Worm (Caenorhabditis elegans) whole organism, L1 larva: Measurements from ENCODE around the gene abf-6.

Experiments
- C16A3.4 ChIP-seq: fragments of 150-350 bp; optimal IDR thresholded peaks from 2 replicates; lab custom pipeline; 2014; ENCODE audit warnings: missing biosample characterization, missing genetic modification characterization
- C34B4.2 ChIP-seq: sonication (generic microtip); optimal IDR thresholded peaks from 2 replicates; lab custom pipeline; 2017; ENCODE audit warnings: mild to moderate bottlenecking, missing genetic modification characterization, missing compliant biosample characterization
- aha-1 ChIP-seq: fragments of 150-350 bp; optimal IDR thresholded peaks from 2 replicates; lab custom pipeline; 2014; ENCODE audit warnings: missing biosample characterization, missing genetic modification characterization
- alr-1 ChIP-seq: fragments of 200-800 bp; sonication (Bioruptor generic); optimal IDR thresholded peaks from 2 replicates; lab custom pipeline; 2018; ENCODE audit warnings: borderline replicate concordance, mild to moderate bottlenecking, missing genetic modification characterization, missing compliant biosample characterization
- aly-2 ChIP-seq: fragments of 150-350 bp; optimal IDR thresholded peaks from 2 replicates; lab custom pipeline; 2014; ENCODE audit warnings: missing biosample characterization, missing genetic modification characterization
- ceh-63 ChIP-seq: fragments of 200-800 bp; sonication (Bioruptor generic); optimal IDR thresholded peaks from 2 replicates; lab custom pipeline; 2018; ENCODE audit warnings: mild to moderate bottlenecking, missing genetic modification characterization, missing compliant biosample characterization
- ceh-8 ChIP-seq: fragments of 200-800 bp; sonication (Bioruptor generic); optimal IDR thresholded peaks from 2 replicates; lab custom pipeline; 2018; ENCODE audit warnings: mild to moderate bottlenecking, missing genetic modification characterization, moderate library complexity, missing compliant biosample characterization
- ceh-82 ChIP-seq, 3 experiments: fragments of 150-350 bp in 1 of 3; sonication (generic microtip) in 2 of 3; optimal IDR thresholded peaks; 2 replicates each; lab custom pipeline; 2014 to 2017; ENCODE audit warnings: missing biosample characterization in 3 of 3, missing genetic modification characterization in 3 of 3
- dpl-1 ChIP-seq, 3 experiments: fragments of 150-350 bp in 2 of 3; sonication (generic microtip) in 1 of 3; optimal IDR thresholded peaks; 2 replicates each; lab custom pipeline; 2014 to 2017; ENCODE audit warnings: missing biosample characterization in 3 of 3, missing genetic modification characterization in 3 of 3, missing genetic modification reagents in 3 of 3
- dsc-1 ChIP-seq: sonication (generic microtip); optimal IDR thresholded peaks from 2 replicates; lab custom pipeline; 2016; ENCODE audit warnings: mild to moderate bottlenecking, missing genetic modification characterization, missing compliant biosample characterization
- efl-1 ChIP-seq, 4 experiments: fragments of 150-350 bp; optimal IDR thresholded peaks in 3 of 4; peaks in 1 of 4; 1 replicate in 1 of 4; 2 replicates in 3 of 4; lab custom pipeline; 2014; ENCODE audit warnings: missing biosample characterization in 2 of 4, missing genetic modification characterization in 2 of 4, missing genetic modification reagents in 2 of 4
- egl-27 ChIP-seq, 2 experiments: fragments of 150-350 bp in 1 of 2; sonication (generic microtip); optimal IDR thresholded peaks; 3 replicates each; lab custom pipeline; 2017 to 2018; ENCODE audit warnings: missing biosample characterization in 2 of 2, missing genetic modification characterization in 2 of 2, missing genetic modification reagents in 2 of 2
- fkh-4 ChIP-seq: sonication (generic microtip); optimal IDR thresholded peaks from 2 replicates; lab custom pipeline; 2016; ENCODE audit warnings: missing compliant biosample characterization, missing genetic modification characterization, borderline replicate concordance
- fkh-8 ChIP-seq: sonication (generic microtip); optimal IDR thresholded peaks from 2 replicates; lab custom pipeline; 2016; ENCODE audit warnings: mild to moderate bottlenecking, missing genetic modification characterization, missing compliant biosample characterization
- irx-1 ChIP-seq: sonication (generic microtip); optimal IDR thresholded peaks from 2 replicates; lab custom pipeline; 2016; ENCODE audit warnings: missing genetic modification characterization, missing compliant biosample characterization
- lin-14 ChIP-seq: fragments of 200-800 bp; sonication (Bioruptor generic); optimal IDR thresholded peaks from 2 replicates; lab custom pipeline; 2018; ENCODE audit warnings: mild to moderate bottlenecking, missing genetic modification characterization, moderate library complexity, missing compliant biosample characterization
- lin-15B ChIP-seq: fragments of 150-350 bp; sonication (generic microtip); optimal IDR thresholded peaks from 3 replicates; lab custom pipeline; 2014; ENCODE audit warnings: missing biosample characterization, missing genetic modification characterization
- lsy-2 ChIP-seq, 2 experiments: fragments of 150-350 bp; optimal IDR thresholded peaks; 2 replicates each; lab custom pipeline; 2014; ENCODE audit warnings: missing biosample characterization in 2 of 2, missing genetic modification characterization in 2 of 2
- nhr-11 ChIP-seq: fragments of 150-350 bp; optimal IDR thresholded peaks from 2 replicates; lab custom pipeline; 2014; ENCODE audit warnings: missing biosample characterization, missing genetic modification characterization
- nhr-19 ChIP-seq: fragments of 200-800 bp; sonication (Bioruptor generic); conservative IDR thresholded peaks from 2 replicates; pipeline ENCODE4 v1.3.6; 2022; ENCODE audit warnings: missing genetic modification characterization, missing compliant biosample characterization
- nhr-20 ChIP-seq: sonication (generic microtip); optimal IDR thresholded peaks from 2 replicates; lab custom pipeline; 2016; ENCODE audit warnings: mild to moderate bottlenecking, missing genetic modification characterization, missing compliant biosample characterization
- nhr-237 ChIP-seq: fragments of 150-350 bp; optimal IDR thresholded peaks from 2 replicates; lab custom pipeline; 2014; ENCODE audit warnings: missing biosample characterization, missing genetic modification characterization
- nhr-76 ChIP-seq: sonication (generic microtip); optimal IDR thresholded peaks from 2 replicates; lab custom pipeline; 2017; ENCODE audit warnings: missing biosample characterization, missing genetic modification characterization
- nhr-84 ChIP-seq: sonication (generic microtip); optimal IDR thresholded peaks from 2 replicates; lab custom pipeline; 2017; ENCODE audit warnings: missing biosample characterization, missing genetic modification characterization
- skn-1 ChIP-seq: fragments of 150-350 bp; optimal IDR thresholded peaks from 2 replicates; lab custom pipeline; 2014; ENCODE audit warnings: missing biosample characterization, missing genetic modification characterization
- snu-23 ChIP-seq: sonication (generic microtip); optimal IDR thresholded peaks from 2 replicates; lab custom pipeline; 2016; ENCODE audit warnings: missing genetic modification characterization, missing compliant biosample characterization
- sox-4 ChIP-seq: sonication (generic microtip); optimal IDR thresholded peaks from 2 replicates; lab custom pipeline; 2016; ENCODE audit warnings: missing genetic modification characterization, missing compliant biosample characterization
- sptf-1 ChIP-seq: fragments of 150-350 bp; optimal IDR thresholded peaks from 2 replicates; lab custom pipeline; 2014; ENCODE audit warnings: missing biosample characterization, missing genetic modification characterization
- sup-37 ChIP-seq: fragments of 200-800 bp; sonication (Bioruptor generic); optimal IDR thresholded peaks from 2 replicates; lab custom pipeline; 2018; ENCODE audit warnings: mild to moderate bottlenecking, missing genetic modification characterization, missing compliant biosample characterization
- swsn-7 ChIP-seq: sonication (generic microtip); optimal IDR thresholded peaks from 2 replicates; lab custom pipeline; 2016; ENCODE audit warnings: missing genetic modification characterization, missing compliant biosample characterization
- tbx-2 ChIP-seq: sonication (generic microtip); optimal IDR thresholded peaks from 2 replicates; lab custom pipeline; 2016; ENCODE audit warnings: missing genetic modification characterization, missing compliant biosample characterization
- unc-30 ChIP-seq: sonication (generic microtip); optimal IDR thresholded peaks from 2 replicates; lab custom pipeline; 2017; ENCODE audit warnings: missing biosample characterization, missing genetic modification characterization
- unc-62 ChIP-seq: fragments of 150-350 bp; optimal IDR thresholded peaks from 2 replicates; lab custom pipeline; 2014; ENCODE audit warnings: missing biosample characterization, missing genetic modification reagents, missing genetic modification characterization
- unc-98 ChIP-seq: fragments of 200-800 bp; sonication (Bioruptor generic); IDR thresholded peaks from 2 replicates; pipeline ENCODE4 v1.3.6; 2022; ENCODE audit warnings: missing genetic modification characterization, missing compliant biosample characterization
- xbp-1 ChIP-seq: sonication (generic microtip); optimal IDR thresholded peaks from 2 replicates; lab custom pipeline; 2016; ENCODE audit warnings: missing genetic modification characterization, missing compliant biosample characterization
- ztf-4 ChIP-seq: fragments of 150-350 bp; optimal IDR thresholded peaks from 2 replicates; lab custom pipeline; 2014; ENCODE audit warnings: missing biosample characterization, missing genetic modification characterization

abf-6 gene

ce11 chrX:12818768-12819167 is 24.9 kb downstream of the abf-6 start:
- TF ChIP-seq egl-27 (tag; optimal IDR thresholded peaks at IDR 0.05; lab: Kevin White, UChicago) = no peak
- TF ChIP-seq unc-30 = no peak
- no peak for TF ChIP-seq fkh-8 (tag; lab: Kevin White, UChicago)
- TF ChIP-seq aly-2 (tag; lab: Kevin White, UChicago) = no peak
- no peak for TF ChIP-seq skn-1
- no peak for TF ChIP-seq nhr-20 (tag; lab: Kevin White, UChicago)
- TF ChIP-seq nhr-76 (tag; lab: Kevin White, UChicago) = no peak
- no peak for TF ChIP-seq alr-1
- TF ChIP-seq ceh-82 (tag; optimal IDR thresholded peaks at IDR 0.05; lab: Kevin White, UChicago) = no peak
- no peak for TF ChIP-seq nhr-84 (tag; lab: Kevin White, UChicago)
- TF ChIP-seq fkh-4 = no peak
- no peak for TF ChIP-seq ztf-4 (tag; lab: Kevin White, UChicago)
- no peak for TF ChIP-seq sox-4 (tag; lab: Kevin White, UChicago)
- TF ChIP-seq aha-1 (tag; lab: Kevin White, UChicago) = no peak
- no peak for TF ChIP-seq swsn-7
- no peak for TF ChIP-seq lin-14 (GFP tag; lab: Kevin White, UChicago)
- no peak for TF ChIP-seq sptf-1

- TF ChIP-seq sup-37 (GFP tag; lab: Kevin White, UChicago) (no peak), dpl-1 (GFP tag; optimal IDR thresholded peaks at IDR 0.05; lab: Kevin White, UChicago) (no peak), dsc-1 (tag; lab: Kevin White, UChicago) (no peak), nhr-237 (tag; lab: Kevin White, UChicago) (no peak), lin-15B (tag; lab: Kevin White, UChicago) (no peak), ceh-63 (GFP tag; lab: Kevin White, UChicago) (no peak), C34B4.2 (tag; lab: Kevin White, UChicago) (no peak), lsy-2 (tag; optimal IDR thresholded peaks at IDR 0.05; lab: Kevin White, UChicago) (no peak), C16A3.4 (no peak), irx-1 (no peak), unc-62 (no peak), efl-1 (optimal IDR thresholded peaks at IDR 0.05; lab: Kevin White, UChicago) (no peak), efl-1 (GFP tag; optimal IDR thresholded peaks at IDR 0.05 in 1 of 2; lab: Kevin White, UChicago) (no peak), nhr-11 (no peak), unc-98 (GFP tag; lab: Robert Waterston, UW) (no peak), nhr-76 (tag; lab: Kevin White, UChicago) (no peak)
Measured at ce11 chrX:12819512-12819911, 25.6 kb downstream of the abf-6 start.

ce11 chrX:12825174-12825573 is 31.3 kb downstream of the abf-6 start:
- no peak for TF ChIP-seq xbp-1 (tag; lab: Kevin White, UChicago)
- no peak for TF ChIP-seq efl-1 (optimal IDR thresholded peaks at IDR 0.05; lab: Kevin White, UChicago)
- TF ChIP-seq efl-1 (GFP tag; optimal IDR thresholded peaks at IDR 0.05 in 1 of 2; lab: Kevin White, UChicago) = peak in 1 of 2 experiments; percentile 92

DNA sequence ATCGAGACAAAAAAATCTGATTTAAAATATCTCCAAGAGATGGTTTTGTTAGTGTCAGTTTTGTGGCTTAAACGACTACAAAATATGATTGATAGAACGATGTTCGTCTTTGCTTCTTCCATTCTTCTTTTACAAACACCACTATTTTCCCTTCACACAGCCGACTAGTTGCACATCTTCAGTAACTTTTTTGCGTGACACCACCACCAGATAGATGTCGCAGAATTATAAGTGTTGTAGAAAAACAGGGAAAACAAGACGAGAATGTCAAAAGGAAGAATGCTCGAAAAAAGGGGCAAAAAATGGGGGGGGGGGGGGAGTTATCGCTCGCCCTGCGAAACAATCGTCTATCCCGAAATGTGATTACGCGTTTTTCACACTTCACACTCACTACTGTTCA is 32.9 kb downstream of the abf-6 start:
- TF ChIP-seq snu-23 (GFP tag; lab: Kevin White, UChicago) (no peak), efl-1 (optimal IDR thresholded peaks at IDR 0.05; lab: Kevin White, UChicago) (no peak), efl-1 (GFP tag; optimal IDR thresholded peaks at IDR 0.05 in 1 of 2; lab: Kevin White, UChicago) (peak in 1 of 2 experiments; percentile 58)

- TF ChIP-seq ceh-8 = no peak
- no peak for TF ChIP-seq egl-27 (tag; optimal IDR thresholded peaks at IDR 0.05; lab: Kevin White, UChicago)
- no peak for TF ChIP-seq nhr-19 (GFP tag; lab: Robert Waterston, UW)
- peak; percentile 12 for TF ChIP-seq lin-14 (GFP tag; lab: Kevin White, UChicago)
- no peak for TF ChIP-seq nhr-84 (tag; lab: Kevin White, UChicago)
- TF ChIP-seq sup-37 (GFP tag; lab: Kevin White, UChicago) = no peak
- no peak for TF ChIP-seq efl-1 (optimal IDR thresholded peaks at IDR 0.05; lab: Kevin White, UChicago)
- peak in 1 of 2 experiments; percentile 87 for TF ChIP-seq efl-1 (GFP tag; optimal IDR thresholded peaks at IDR 0.05 in 1 of 2; lab: Kevin White, UChicago)
- no peak for TF ChIP-seq skn-1
- TF ChIP-seq fkh-8 (tag; lab: Kevin White, UChicago) = no peak
- TF ChIP-seq tbx-2 = no peak
- no peak for TF ChIP-seq fkh-4
Measured at ce11 chrX:12827741-12828408, 34.0 kb downstream of the abf-6 start.
